Fruit fly (Drosophila melanogaster) whole organism, embryonic: ENCODE data around the gene Mocs1.

Source experiments
- Abd-B ChIP-seq: fragments of 200-800 bp; sonication (Bioruptor generic); optimal IDR thresholded peaks from 2 replicates; lab custom pipeline; 2018; ENCODE audit warnings: missing biosample characterization, mild to moderate bottlenecking, missing genetic modification characterization, moderate library complexity
- BEAF-32 ChIP-seq: fragments of 200-800 bp; sonication (Bioruptor generic); optimal IDR thresholded peaks from 3 replicates; lab custom pipeline; 2017; ENCODE audit warnings: missing biosample characterization, missing genetic modification characterization, mild to moderate bottlenecking, moderate library complexity, missing genetic modification reagents
- CG10147 ChIP-seq: fragments of 200-800 bp; sonication (Bioruptor generic); optimal IDR thresholded peaks from 2 replicates; lab custom pipeline; 2019; ENCODE audit warnings: missing biosample characterization, mild to moderate bottlenecking, missing genetic modification characterization, moderate library complexity
- CG10959 ChIP-seq: fragments of 200-800 bp; sonication (Bioruptor generic); IDR thresholded peaks from 2 replicates; pipeline ENCODE4 v1.3.6; 2022; ENCODE audit warnings: missing biosample characterization, missing genetic modification characterization
- CG10979 ChIP-seq: fragments of 200-800 bp; sonication (Bioruptor generic); optimal IDR thresholded peaks from 2 replicates; lab custom pipeline; 2018; ENCODE audit warnings: missing biosample characterization, mild to moderate bottlenecking, missing genetic modification characterization, moderate library complexity
- CG11560 ChIP-seq: fragments of 200-800 bp; sonication (Bioruptor generic); IDR thresholded peaks from 3 replicates; pipeline ENCODE4 v1.3.6; 2022; ENCODE audit warnings: missing biosample characterization, missing genetic modification characterization
- CG13894 ChIP-seq: fragments of 200-800 bp; sonication (Bioruptor generic); optimal IDR thresholded peaks from 3 replicates; lab custom pipeline; 2018; ENCODE audit warnings: missing biosample characterization, mild to moderate bottlenecking, missing genetic modification characterization, moderate library complexity
- CG14050 ChIP-seq: fragments of 200-800 bp; sonication (Bioruptor generic); IDR thresholded peaks from 3 replicates; pipeline ENCODE4 v1.3.6; 2022; ENCODE audit warnings: missing biosample characterization, missing genetic modification characterization
- CG14441 ChIP-seq: fragments of 200-800 bp; sonication (Bioruptor generic); IDR thresholded peaks from 2 replicates; pipeline ENCODE4 v1.3.6; 2022; ENCODE audit warnings: missing biosample characterization, missing genetic modification characterization
- CG15269 ChIP-seq: fragments of 200-800 bp; sonication (Bioruptor generic); optimal IDR thresholded peaks from 2 replicates; lab custom pipeline; 2018; ENCODE audit warnings: missing biosample characterization, mild to moderate bottlenecking, missing genetic modification characterization, moderate library complexity
- CG17186 ChIP-seq: fragments of 200-800 bp; sonication (Bioruptor generic); optimal IDR thresholded peaks from 3 replicates; lab custom pipeline; 2017; ENCODE audit warnings: missing biosample characterization, missing genetic modification reagents, missing genetic modification characterization
- CG17802 ChIP-seq: fragments of 200-800 bp; sonication (Bioruptor generic); optimal IDR thresholded peaks from 2 replicates; lab custom pipeline; 2018; ENCODE audit warnings: missing biosample characterization, mild to moderate bottlenecking, missing genetic modification characterization, moderate library complexity
- CG17829 ChIP-seq: fragments of 200-800 bp; optimal IDR thresholded peaks from 2 replicates; lab custom pipeline; 2019; ENCODE audit warnings: missing biosample characterization, mild to moderate bottlenecking, missing genetic modification characterization, moderate library complexity
- CG18764 ChIP-seq: fragments of 200-800 bp; sonication (Bioruptor generic); optimal IDR thresholded peaks from 3 replicates; lab custom pipeline; 2016; ENCODE audit warnings: missing biosample characterization, missing genetic modification characterization
- CG2116 ChIP-seq: fragments of 200-800 bp; sonication (Bioruptor generic); optimal IDR thresholded peaks from 3 replicates; lab custom pipeline; 2018; ENCODE audit warnings: missing biosample characterization, mild to moderate bottlenecking, missing genetic modification characterization
- CG2889 ChIP-seq: fragments of 200-800 bp; sonication (Bioruptor generic); IDR thresholded peaks from 3 replicates; pipeline ENCODE4 v1.3.6; 2022; ENCODE audit warnings: missing biosample characterization, missing genetic modification characterization
- CG3163 ChIP-seq: fragments of 200-800 bp; sonication (Bioruptor generic); optimal IDR thresholded peaks from 3 replicates; lab custom pipeline; 2016; ENCODE audit warnings: missing biosample characterization, missing genetic modification characterization
- CG32772 ChIP-seq: fragments of 200-800 bp; sonication (Bioruptor generic); IDR thresholded peaks from 2 replicates; pipeline ENCODE4 v1.3.6; 2022; ENCODE audit warnings: missing biosample characterization, missing genetic modification characterization
- CG3407 ChIP-seq: fragments of 200-800 bp; sonication (Bioruptor generic); optimal IDR thresholded peaks from 2 replicates; lab custom pipeline; 2018; ENCODE audit warnings: missing biosample characterization, mild to moderate bottlenecking, missing genetic modification characterization
- CG7372 ChIP-seq: fragments of 200-800 bp; sonication (Bioruptor generic); IDR thresholded peaks from 2 replicates; pipeline ENCODE4 v1.3.6; 2022; ENCODE audit warnings: missing biosample characterization, missing genetic modification characterization
- CG9727 ChIP-seq: fragments of 200-800 bp; sonication (Bioruptor generic); optimal IDR thresholded peaks from 3 replicates; lab custom pipeline; 2017; ENCODE audit warnings: missing biosample characterization, mild to moderate bottlenecking, missing genetic modification characterization
- CG9817 ChIP-seq: fragments of 200-800 bp; sonication (Bioruptor generic); optimal IDR thresholded peaks from 2 replicates; lab custom pipeline; 2018; ENCODE audit warnings: missing biosample characterization, mild to moderate bottlenecking, missing genetic modification characterization, moderate library complexity
- CoRest ChIP-seq: fragments of 200-800 bp; sonication (Bioruptor generic); optimal IDR thresholded peaks from 3 replicates; lab custom pipeline; 2018; ENCODE audit warnings: missing biosample characterization, mild to moderate bottlenecking, missing genetic modification characterization, moderate library complexity
- Dip2 ChIP-seq: fragments of 200-800 bp; sonication (Bioruptor generic); IDR thresholded peaks from 2 replicates; pipeline ENCODE4 v1.3.6; 2022; ENCODE audit warnings: missing biosample characterization, missing genetic modification characterization
- E2f1 ChIP-seq: fragments of 200-800 bp; sonication (Bioruptor generic); IDR thresholded peaks from 2 replicates; pipeline ENCODE4 v1.3.6; 2022; ENCODE audit warnings: missing biosample characterization, missing genetic modification characterization
- Jarid2 ChIP-seq: fragments of 200-800 bp; sonication (Bioruptor generic); optimal IDR thresholded peaks from 3 replicates; lab custom pipeline; 2017; ENCODE audit warnings: mild to moderate bottlenecking, missing biosample characterization, missing genetic modification reagents, missing genetic modification characterization
- Oli ChIP-seq: fragments of 200-800 bp; sonication (Bioruptor generic); optimal IDR thresholded peaks from 2 replicates; lab custom pipeline; 2018; ENCODE audit warnings: missing biosample characterization, mild to moderate bottlenecking, missing genetic modification characterization, moderate library complexity
- ara ChIP-seq: fragments of 200-800 bp; sonication (Bioruptor generic); IDR thresholded peaks from 2 replicates; pipeline ENCODE4 v1.3.6; 2022; ENCODE audit warnings: missing biosample characterization, missing genetic modification characterization
- bcd ChIP-seq: fragments of 200-800 bp; sonication (Bioruptor generic); optimal IDR thresholded peaks from 2 replicates; lab custom pipeline; 2017; ENCODE audit warnings: missing biosample characterization, mild to moderate bottlenecking, missing genetic modification characterization
- chm ChIP-seq: fragments of 200-800 bp; sonication (Bioruptor generic); IDR thresholded peaks from 2 replicates; pipeline ENCODE4 v1.3.6; 2022; ENCODE audit warnings: missing biosample characterization, missing genetic modification characterization
- chn ChIP-seq: fragments of 200-800 bp; sonication (Bioruptor generic); optimal IDR thresholded peaks from 2 replicates; lab custom pipeline; 2016; ENCODE audit warnings: missing biosample characterization, missing genetic modification characterization
- dan ChIP-seq: fragments of 200-800 bp; sonication (Bioruptor generic); IDR thresholded peaks from 2 replicates; pipeline ENCODE4 v1.3.6; 2022; ENCODE audit warnings: missing biosample characterization, missing genetic modification characterization
- dmrt99B ChIP-seq: fragments of 200-800 bp; sonication (Bioruptor generic); optimal IDR thresholded peaks from 2 replicates; lab custom pipeline; 2018; ENCODE audit warnings: missing biosample characterization, mild to moderate bottlenecking, missing genetic modification characterization, moderate library complexity
- emc ChIP-seq: fragments of 200-800 bp; sonication (Bioruptor generic); optimal IDR thresholded peaks from 2 replicates; lab custom pipeline; 2016; ENCODE audit warnings: missing biosample characterization, missing genetic modification characterization
- ems ChIP-seq: fragments of 200-800 bp; sonication (Bioruptor generic); optimal IDR thresholded peaks from 3 replicates; lab custom pipeline; 2016; ENCODE audit warnings: missing biosample characterization, missing genetic modification characterization
- fru ChIP-seq: fragments of >200 bp; optimal IDR thresholded peaks from 2 replicates; lab custom pipeline; 2017
- gem ChIP-seq: fragments of 200-800 bp; sonication (Bioruptor generic); optimal IDR thresholded peaks from 2 replicates; lab custom pipeline; 2019; ENCODE audit warnings: missing biosample characterization, mild to moderate bottlenecking, missing genetic modification characterization, moderate library complexity
- jigr1 ChIP-seq: fragments of 200-800 bp; sonication (Bioruptor generic); IDR thresholded peaks from 3 replicates; pipeline ENCODE4 v1.3.6; 2022; ENCODE audit warnings: missing biosample characterization, missing genetic modification characterization
- kay ChIP-seq: fragments of 200-800 bp; sonication (Bioruptor generic); optimal IDR thresholded peaks from 2 replicates; lab custom pipeline; 2016; ENCODE audit warnings: missing biosample characterization, missing genetic modification characterization
- oc ChIP-seq: fragments of 200-800 bp; sonication (Bioruptor generic); optimal IDR thresholded peaks from 2 replicates; lab custom pipeline; 2018; ENCODE audit warnings: missing biosample characterization, mild to moderate bottlenecking, missing genetic modification characterization, moderate library complexity
- p53 ChIP-seq: fragments of 200-800 bp; sonication (Bioruptor generic); optimal IDR thresholded peaks from 2 replicates; lab custom pipeline; 2016; ENCODE audit warnings: missing biosample characterization, missing genetic modification characterization
- pfk ChIP-seq: fragments of 200-800 bp; sonication (Bioruptor generic); optimal IDR thresholded peaks from 2 replicates; lab custom pipeline; 2018; ENCODE audit warnings: missing biosample characterization, mild to moderate bottlenecking, missing genetic modification characterization, moderate library complexity
- pho ChIP-seq: fragments of 200-800 bp; sonication (Bioruptor generic); optimal IDR thresholded peaks from 2 replicates; lab custom pipeline; 2016; ENCODE audit warnings: missing biosample characterization, missing genetic modification characterization
- pnt ChIP-seq: fragments of 200-800 bp; sonication (Bioruptor generic); optimal IDR thresholded peaks from 3 replicates; lab custom pipeline; 2016; ENCODE audit warnings: missing biosample characterization, missing genetic modification characterization
- ro ChIP-seq: fragments of 200-800 bp; sonication (Bioruptor generic); IDR thresholded peaks from 2 replicates; pipeline ENCODE4 v1.3.6; 2022; ENCODE audit warnings: missing biosample characterization, missing genetic modification characterization
- sima ChIP-seq: fragments of 200-800 bp; sonication (Bioruptor generic); optimal IDR thresholded peaks from 2 replicates; lab custom pipeline; 2016; ENCODE audit warnings: missing biosample characterization, missing genetic modification characterization
- sisA ChIP-seq: fragments of 200-800 bp; sonication (Bioruptor generic); IDR thresholded peaks from 2 replicates; pipeline ENCODE4 v1.3.6; 2022; ENCODE audit warnings: missing biosample characterization, missing genetic modification characterization
- sqz ChIP-seq: fragments of 200-800 bp; sonication (Bioruptor generic); optimal IDR thresholded peaks from 3 replicates; lab custom pipeline; 2018; ENCODE audit warnings: missing biosample characterization, mild to moderate bottlenecking, missing genetic modification characterization
- stc ChIP-seq: fragments of 200-800 bp; sonication (Bioruptor generic); IDR thresholded peaks from 2 replicates; pipeline ENCODE4 v1.3.6; 2022; ENCODE audit warnings: missing biosample characterization, missing genetic modification characterization
- sug ChIP-seq: fragments of 200-800 bp; optimal IDR thresholded peaks from 2 replicates; lab custom pipeline; 2019; ENCODE audit warnings: missing biosample characterization, mild to moderate bottlenecking, missing genetic modification characterization, moderate library complexity
- zen ChIP-seq: fragments of 200-800 bp; sonication (Bioruptor generic); optimal IDR thresholded peaks from 3 replicates; lab custom pipeline; 2018; ENCODE audit warnings: missing biosample characterization, mild to moderate bottlenecking, missing genetic modification characterization, moderate library complexity

Mocs1 gene

DNA sequence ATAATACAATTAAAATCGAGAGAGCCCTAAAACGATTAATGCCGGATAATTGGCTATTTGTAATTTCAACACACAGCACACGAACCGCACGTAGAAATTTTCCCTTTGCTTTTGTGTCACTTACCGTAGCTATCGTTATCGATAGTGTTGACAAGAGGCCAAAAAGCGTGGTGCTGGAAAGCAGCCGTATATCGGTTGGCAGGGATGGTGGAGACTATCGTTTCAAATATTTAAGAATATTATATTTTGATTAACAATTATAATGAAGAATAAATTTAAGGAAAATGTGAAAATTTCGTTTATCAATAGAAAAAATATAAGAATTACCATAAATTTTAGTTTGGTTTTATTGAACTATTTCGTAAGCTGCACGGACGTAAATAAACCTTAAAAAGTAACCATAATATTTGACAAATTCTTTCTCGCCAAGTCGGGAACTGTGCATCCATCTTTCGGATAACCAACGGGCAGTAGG lies 22.8 kb downstream of the Mocs1 start, which contains the start of gene JIL-1 (continued):
- TF ChIP-seq CG7372 (GFP tag; lab: Robert Waterston, UW) (peak; percentile 48; the same call in 1 of the 2 replicates), BEAF-32 (peak; percentile 89), CG3407 (peak; percentile 46), sisA (GFP tag; lab: Robert Waterston, UW) (peak; percentile 79), ems (GFP tag; lab: Kevin White, UChicago) (peak; percentile 51), kay (peak; percentile 32), CG10979 (peak; percentile 34), dan (GFP tag; lab: Robert Waterston, UW) (no peak), Jarid2 (GFP tag; lab: Kevin White, UChicago) (peak; percentile 27), p53 (no peak), CoRest (tag; lab: Kevin White, UChicago) (peak; percentile 60), CG10147 (GFP tag; lab: Kevin White, UChicago) (peak; percentile 53), CG17802 (tag; lab: Kevin White, UChicago) (peak; percentile 36), CG14441 (peak; percentile 77), ara (GFP tag; lab: Robert Waterston, UW) (peak; percentile 68; the same call in 1 of the 2 replicates), Abd-B (peak; percentile 26), CG32772 (GFP tag; lab: Robert Waterston, UW) (peak; percentile 62), chn (GFP tag; lab: Kevin White, UChicago) (peak; percentile 50), gem (tag; lab: Kevin White, UChicago) (peak; percentile 59), Dip2 (GFP tag; lab: Robert Waterston, UW) (no peak), bcd (GFP tag; lab: Kevin White, UChicago) (peak; percentile 71), CG13894 (peak; percentile 31), CG3163 (no peak), CG9817 (tag; lab: Kevin White, UChicago) (peak; percentile 60), ro (GFP tag; lab: Robert Waterston, UW) (no peak), CG15269 (peak; percentile 57), CG2116 (GFP tag; lab: Kevin White, UChicago) (peak; percentile 58), E2f1 (GFP tag; lab: Robert Waterston, UW) (peak; percentile 65), sug (tag; lab: Kevin White, UChicago) (peak; percentile 67), Oli (tag; lab: Kevin White, UChicago) (peak; percentile 35), oc (peak; percentile 17), chm (peak; percentile 51), pfk (GFP tag; lab: Kevin White, UChicago) (no peak), CG17829 (tag; lab: Kevin White, UChicago) (peak; percentile 55), CG17186 (GFP tag; lab: Kevin White, UChicago) (no peak), CG9727 (peak; percentile 28), CG18764 (GFP tag; lab: Kevin White, UChicago) (peak; percentile 30), emc (GFP tag; lab: Kevin White, UChicago) (peak; percentile 8), CG14050 (GFP tag; lab: Robert Waterston, UW) (peak; percentile 66; the same call in 2 of the 3 replicates), stc (peak; percentile 39; the same call in 1 of the 2 replicates), pnt (GFP tag; lab: Kevin White, UChicago) (no peak), pho (GFP tag; lab: Kevin White, UChicago) (peak; percentile 55), dmrt99B (tag; lab: Kevin White, UChicago) (peak; percentile 16), CG10959 (peak; percentile 56), sqz (GFP tag; lab: Kevin White, UChicago) (peak; percentile 13), zen (tag; lab: Kevin White, UChicago) (peak; percentile 55), jigr1 (no peak), CG2889 (peak; percentile 63), CG11560 (tag; lab: Robert Waterston, UW) (peak; percentile 20; the same call in 1 of the 3 replicates), fru (lab: Kevin White, UChicago) (no peak), sima (GFP tag; lab: Kevin White, UChicago) (no peak)
